Worm (Caenorhabditis elegans): ENCODE data around the gene srw-100.

DNA sequence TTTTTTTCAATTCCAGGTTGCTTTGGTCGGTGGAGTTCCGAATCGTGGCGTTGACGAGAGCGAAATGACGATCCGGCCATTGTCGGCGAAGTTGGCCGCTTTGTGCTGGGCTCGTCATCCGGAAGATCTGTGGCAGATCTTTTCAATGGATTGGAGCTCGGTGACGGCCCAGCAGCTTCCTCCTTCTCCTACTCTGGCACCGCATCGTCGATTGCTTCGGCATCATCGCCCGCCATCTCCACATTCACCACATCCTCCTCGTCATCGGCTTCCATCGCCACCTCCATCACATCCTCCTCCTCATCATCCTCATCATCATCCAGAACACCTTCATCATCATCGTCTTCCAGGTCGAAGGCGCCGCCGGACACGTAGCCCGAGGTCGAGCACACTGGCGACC, 12.6 kb upstream of the srw-100 start:
- no peak for TF ChIP-seq Y105C5A.15 (GFP tag; IDR thresholded peaks at IDR 0.05)
- no peak for TF ChIP-seq nhr-25 (tag; optimal IDR thresholded peaks at IDR 0.05; ENCODE audit: borderline replicate concordance, insufficient read depth)
- no peak for TF ChIP-seq lin-39 (tag; optimal IDR thresholded peaks at IDR 0.05)
- TF ChIP-seq pqm-1 (tag; optimal IDR thresholded peaks at IDR 0.05): no peak
- no peak for TF ChIP-seq nhr-28 (tag; optimal IDR thresholded peaks at IDR 0.05)
- TF ChIP-seq pha-4 (GFP tag; IDR thresholded peaks at IDR 0.05): no peak
- TF ChIP-seq pha-4 (tag; optimal IDR thresholded peaks at IDR 0.05): no peak
- TF ChIP-seq lin-13 (GFP tag; optimal IDR thresholded peaks at IDR 0.05): no peak
- no peak for TF ChIP-seq daf-12 (tag; optimal IDR thresholded peaks at IDR 0.05)
- TF ChIP-seq aly-2 (tag; optimal IDR thresholded peaks at IDR 0.05): no peak
- no peak for TF ChIP-seq ceh-82 (tag; optimal IDR thresholded peaks at IDR 0.05)
